Fruit fly (Drosophila melanogaster) whole organism, prepupa: Measurements from ENCODE around the gene CG6055.

Experiments used
- CG11902 ChIP-seq: fragments of 200-800 bp; sonication (Bioruptor generic); optimal IDR thresholded peaks from 3 replicates; lab custom pipeline; 2016; ENCODE audit warnings: missing biosample characterization, missing genetic modification characterization
- Gug ChIP-seq: fragments of 200-800 bp; sonication (Bioruptor generic); IDR thresholded peaks from 2 replicates; pipeline ENCODE4 v1.3.6; 2022; ENCODE audit warnings: missing biosample characterization, missing genetic modification characterization
- Hr4 ChIP-seq: fragments of 200-800 bp; sonication (Bioruptor generic); optimal IDR thresholded peaks from 3 replicates; lab custom pipeline; 2016; ENCODE audit warnings: missing biosample characterization, missing genetic modification characterization
- Sox14 ChIP-seq: fragments of 200-800 bp; sonication (Bioruptor generic); optimal IDR thresholded peaks from 3 replicates; lab custom pipeline; 2016; ENCODE audit warnings: missing biosample characterization, missing genetic modification characterization
- achi ChIP-seq: fragments of 200-800 bp; sonication (Bioruptor generic); optimal IDR thresholded peaks from 3 replicates; lab custom pipeline; 2016; ENCODE audit warnings: missing biosample characterization, missing genetic modification characterization

dm6 chr2L:7418148-7418988 lies 48.0 kb upstream of the CG6055 start:
- peak; percentile 89 for TF ChIP-seq achi
- TF ChIP-seq Gug: peak; percentile 38
- peak; percentile 78 for TF ChIP-seq Hr4 (GFP tag; lab: Kevin White, UChicago)
- TF ChIP-seq CG11902 (GFP tag; lab: Kevin White, UChicago): peak; percentile 42
- peak; percentile 84 for TF ChIP-seq Sox14
